Fruit fly (Drosophila melanogaster) whole organism, adult: ENCODE data around the gene Rap1.

ENCODE experiments used
- CG11617 ChIP-seq: fragments of 200-800 bp; sonication (Bioruptor generic); optimal IDR thresholded peaks from 2 replicates; lab custom pipeline; 2017; ENCODE audit warnings: mild to moderate bottlenecking, missing biosample characterization, missing genetic modification reagents, missing genetic modification characterization
- CG12768 ChIP-seq: fragments of 200-800 bp; sonication (Bioruptor generic); optimal IDR thresholded peaks from 2 replicates; lab custom pipeline; 2017; ENCODE audit warnings: missing biosample characterization, missing genetic modification characterization, mild to moderate bottlenecking, moderate library complexity, missing genetic modification reagents
- CG14711 ChIP-seq: fragments of 200-800 bp; sonication (Bioruptor generic); optimal IDR thresholded peaks from 2 replicates; lab custom pipeline; 2018; ENCODE audit warnings: missing biosample characterization, mild to moderate bottlenecking, missing genetic modification characterization, moderate library complexity
- CG1620 ChIP-seq: fragments of 200-800 bp; sonication (Bioruptor generic); optimal IDR thresholded peaks from 2 replicates; lab custom pipeline; 2016; ENCODE audit warnings: missing biosample characterization, missing genetic modification characterization
- CG33017 ChIP-seq: fragments of 200-800 bp; sonication (Bioruptor generic); optimal IDR thresholded peaks from 2 replicates; lab custom pipeline; 2018; ENCODE audit warnings: missing biosample characterization, mild to moderate bottlenecking, missing genetic modification characterization, moderate library complexity
- CG5204 ChIP-seq: fragments of 200-800 bp; sonication (Bioruptor generic); optimal IDR thresholded peaks from 2 replicates; lab custom pipeline; 2016; ENCODE audit warnings: missing biosample characterization, missing genetic modification characterization
- CG7045 ChIP-seq: fragments of 200-800 bp; sonication (Bioruptor generic); optimal IDR thresholded peaks from 2 replicates; lab custom pipeline; 2017; ENCODE audit warnings: missing biosample characterization, mild to moderate bottlenecking, missing genetic modification characterization
- Clk ChIP-seq: fragments of 200-800 bp; sonication (Bioruptor generic); optimal IDR thresholded peaks from 2 replicates; lab custom pipeline; 2017; ENCODE audit warnings: missing biosample characterization, missing genetic modification characterization
- Crg-1 ChIP-seq: fragments of 200-800 bp; sonication (Bioruptor generic); optimal IDR thresholded peaks from 2 replicates; lab custom pipeline; 2016; ENCODE audit warnings: missing biosample characterization, missing genetic modification characterization
- Hr96 ChIP-seq: fragments of 200-800 bp; sonication (Bioruptor generic); optimal IDR thresholded peaks from 2 replicates; lab custom pipeline; 2016; ENCODE audit warnings: missing biosample characterization, missing genetic modification characterization
- Mnt ChIP-seq: fragments of 200-800 bp; sonication (Bioruptor generic); optimal IDR thresholded peaks from 2 replicates; lab custom pipeline; 2016; ENCODE audit warnings: missing biosample characterization, mild to moderate bottlenecking, missing genetic modification characterization
- bab1 ChIP-seq: fragments of 200-800 bp; sonication (Bioruptor generic); optimal IDR thresholded peaks from 3 replicates; lab custom pipeline; 2019; ENCODE audit warnings: missing biosample characterization, mild to moderate bottlenecking, missing genetic modification characterization, moderate library complexity
- cic ChIP-seq: fragments of 200-800 bp; sonication (Bioruptor generic); optimal IDR thresholded peaks from 2 replicates; lab custom pipeline; 2017; ENCODE audit warnings: missing biosample characterization, mild to moderate bottlenecking, missing genetic modification characterization, moderate library complexity
- cnc ChIP-seq, 2 experiments: fragments of >200 bp; optimal IDR thresholded peaks; 2 replicates each; lab custom pipeline; 2017
- kay ChIP-seq: fragments of 200-800 bp; sonication (Bioruptor generic); peaks from one replicate; lab custom pipeline; 2016; ENCODE audit warnings: missing biosample characterization, missing genetic modification characterization, borderline replicate concordance
- ovo ChIP-seq: fragments of 200-800 bp; sonication (Bioruptor generic); optimal IDR thresholded peaks from 2 replicates; lab custom pipeline; 2016; ENCODE audit warnings: missing biosample characterization, missing genetic modification characterization
- pad ChIP-seq: fragments of 200-800 bp; sonication (Bioruptor generic); optimal IDR thresholded peaks from 3 replicates; lab custom pipeline; 2017; ENCODE audit warnings: missing biosample characterization, missing genetic modification characterization, mild to moderate bottlenecking, moderate library complexity, missing genetic modification reagents
- tj ChIP-seq: fragments of 200-800 bp; sonication (Bioruptor generic); optimal IDR thresholded peaks from 3 replicates; lab custom pipeline; 2017; ENCODE audit warnings: missing biosample characterization, mild to moderate bottlenecking, missing genetic modification characterization, moderate library complexity
- toe ChIP-seq: fragments of 200-800 bp; sonication (Bioruptor generic); optimal IDR thresholded peaks from 2 replicates; lab custom pipeline; 2016; ENCODE audit warnings: missing biosample characterization, missing genetic modification characterization

Gene Rap1

DNA sequence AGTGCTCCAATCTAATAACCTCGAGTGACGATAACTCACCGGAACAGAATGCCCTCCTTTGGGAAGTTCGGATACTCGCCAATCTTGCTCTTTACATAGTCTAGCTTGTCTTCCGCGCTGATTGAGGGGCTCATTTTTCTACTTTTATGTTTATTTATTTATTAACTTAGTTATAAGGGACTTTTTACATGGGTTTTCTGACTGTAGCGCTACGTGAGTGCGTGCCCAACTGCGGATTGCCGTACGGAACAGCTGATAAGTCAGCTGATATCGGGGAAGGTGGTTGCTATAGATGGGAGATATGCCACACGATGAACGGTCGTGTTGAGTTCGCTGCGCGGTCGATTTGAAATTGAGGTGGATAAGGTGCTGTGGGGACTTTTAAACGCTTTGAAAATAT lies 22.6 kb upstream of the Rap1 start, which contains the start of gene Aprt:
Aprt (minus strand) TSS at position 368 of the 400 bp plus-strand sequence.
- TF ChIP-seq bab1 (GFP tag; lab: Kevin White, UChicago) (peak; percentile 87), kay (GFP tag; lab: Kevin White, UChicago) (peak; percentile 27), CG33017 (tag; lab: Kevin White, UChicago) (no peak), Hr96 (GFP tag; lab: Kevin White, UChicago) (no peak), Mnt (GFP tag; lab: Kevin White, UChicago) (peak; percentile 7), tj (GFP tag; lab: Kevin White, UChicago) (peak; percentile 7)

DNA sequence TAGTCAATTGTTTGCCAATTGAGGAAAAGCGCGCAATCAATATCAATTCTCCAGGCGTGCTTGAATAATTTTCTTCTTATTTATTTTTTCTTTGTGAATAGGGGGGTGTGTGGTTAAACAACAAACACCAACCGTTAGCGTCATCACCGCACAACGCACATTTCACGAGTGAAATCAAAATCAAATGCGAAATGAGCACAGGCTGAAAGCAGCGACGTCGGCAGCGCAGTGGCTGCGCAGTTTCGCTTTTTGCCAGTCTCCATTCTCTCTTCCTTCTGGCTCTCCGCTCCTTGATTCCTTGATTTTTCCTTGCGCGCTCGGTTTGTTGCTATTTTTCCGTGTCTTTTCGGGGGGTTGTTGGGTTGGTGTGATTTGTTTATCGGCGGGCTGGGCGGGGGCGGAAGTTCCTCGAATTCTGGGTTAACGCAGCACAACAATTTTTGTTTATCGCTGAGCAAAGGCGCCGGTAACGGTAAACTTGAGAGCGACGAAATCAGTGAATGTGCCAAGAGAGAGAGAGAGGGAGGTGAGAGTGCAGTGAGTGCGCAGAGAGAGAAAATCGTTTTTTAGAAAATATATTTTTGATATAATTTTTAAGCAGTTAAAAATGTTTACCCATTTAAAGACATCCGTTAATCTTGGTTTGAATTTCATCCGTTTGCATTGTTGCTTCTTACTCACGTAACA lies 21.0 kb upstream of the Rap1 start, which contains the start of gene CG13937:
CG13937 (minus strand) TSS at position 174 of the 687 bp plus-strand sequence.
- TF ChIP-seq ovo (GFP tag; lab: Kevin White, UChicago) (no peak), CG1620 (GFP tag; lab: Kevin White, UChicago) (no peak), CG14711 (no peak), tj (GFP tag; lab: Kevin White, UChicago) (no peak), bab1 (GFP tag; lab: Kevin White, UChicago) (no peak), CG5204 (GFP tag; lab: Kevin White, UChicago) (no peak), Mnt (GFP tag; lab: Kevin White, UChicago) (peak; percentile 12), kay (GFP tag; lab: Kevin White, UChicago) (no peak)

DNA sequence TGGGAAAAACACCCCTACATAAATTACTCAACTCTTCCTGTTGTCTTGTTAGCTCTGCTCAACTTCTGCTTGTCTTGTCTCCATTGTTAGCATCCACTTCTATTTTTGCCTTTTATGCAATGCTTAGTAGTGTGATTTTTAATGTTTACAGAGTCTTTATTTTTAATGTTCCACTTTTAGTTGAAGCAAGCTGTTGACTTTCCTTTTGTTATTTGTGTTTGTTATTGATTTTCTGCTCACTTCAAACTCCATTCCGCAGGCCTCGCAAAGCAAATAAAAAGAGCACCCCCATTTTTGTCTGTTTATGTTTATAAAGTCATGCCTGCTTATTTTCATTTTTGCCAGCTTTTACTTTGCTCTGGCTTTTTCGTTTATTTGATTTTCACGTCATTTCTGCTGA lies 19.9 kb upstream of the Rap1 start:
- TF ChIP-seq CG11617 (GFP tag; lab: Kevin White, UChicago) (no peak), Hr96 (GFP tag; lab: Kevin White, UChicago) (no peak), cic (GFP tag; lab: Kevin White, UChicago) (no peak), cnc (optimal IDR thresholded peaks at IDR 0.05; lab: Kevin White, UChicago) (no peak), toe (no peak), ovo (GFP tag; lab: Kevin White, UChicago) (no peak)

DNA sequence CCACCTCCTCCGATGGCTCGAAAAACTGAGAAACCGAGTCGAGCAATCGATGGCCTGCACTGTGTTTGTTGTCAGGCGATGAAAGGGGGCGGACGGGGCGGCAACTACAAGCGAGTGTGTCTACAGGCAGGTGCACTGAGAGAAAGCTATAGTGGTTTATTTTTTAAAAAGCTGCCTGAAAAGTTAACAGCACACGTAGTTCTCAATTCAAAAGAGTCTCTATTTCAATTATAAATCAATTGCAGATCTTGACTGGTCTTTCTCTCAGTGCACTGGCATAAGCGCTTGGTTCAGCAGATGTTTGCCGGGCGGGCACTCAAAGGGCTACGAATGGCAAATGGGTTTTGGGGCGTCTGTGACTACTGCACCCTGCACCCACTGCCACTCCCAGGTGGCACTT lies 18.7 kb upstream of the Rap1 start:
- TF ChIP-seq CG12768 (GFP tag; lab: Kevin White, UChicago) (peak; percentile 36), ovo (GFP tag; lab: Kevin White, UChicago) (no peak), Mnt (GFP tag; lab: Kevin White, UChicago) (no peak), CG14711 (no peak), kay (GFP tag; lab: Kevin White, UChicago) (no peak), Clk (GFP tag; lab: Kevin White, UChicago) (peak; percentile 21), Hr96 (GFP tag; lab: Kevin White, UChicago) (no peak), Crg-1 (GFP tag; lab: Kevin White, UChicago) (no peak), CG5204 (GFP tag; lab: Kevin White, UChicago) (no peak), CG7045 (peak; percentile 38), cic (GFP tag; lab: Kevin White, UChicago) (no peak), CG1620 (GFP tag; lab: Kevin White, UChicago) (no peak), bab1 (GFP tag; lab: Kevin White, UChicago) (no peak), pad (no peak)

DNA sequence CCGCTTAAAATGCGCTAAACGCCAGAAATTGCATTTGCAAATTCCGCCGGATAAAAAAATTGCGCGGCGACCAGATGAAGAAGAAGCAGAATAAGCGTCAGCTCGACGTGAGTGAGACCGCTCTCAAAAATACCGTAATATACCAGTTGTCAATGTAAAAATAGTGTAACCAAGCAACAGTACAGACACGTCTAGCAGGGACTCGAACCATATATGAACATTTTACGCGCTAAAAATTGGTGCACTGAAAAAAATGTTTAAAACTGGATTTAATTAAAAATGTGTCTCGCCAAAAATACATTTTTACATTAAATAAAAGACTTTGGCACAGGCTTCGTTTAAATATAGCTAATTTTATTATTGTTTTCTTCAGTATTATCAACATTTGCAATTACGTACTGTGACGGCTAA lies 14.2 kb upstream of the Rap1 start, which contains the start of gene dre4:
dre4 (minus strand) TSS at position 98 of the 411 bp plus-strand sequence.
- TF ChIP-seq bab1 (GFP tag; lab: Kevin White, UChicago) (peak; percentile 63), CG7045 (peak; percentile 56), CG12768 (GFP tag; lab: Kevin White, UChicago) (no peak), ovo (GFP tag; lab: Kevin White, UChicago) (no peak), Mnt (GFP tag; lab: Kevin White, UChicago) (peak; percentile 60), toe (no peak), pad (no peak), CG1620 (GFP tag; lab: Kevin White, UChicago) (no peak), CG11617 (GFP tag; lab: Kevin White, UChicago) (peak; percentile 50), Crg-1 (GFP tag; lab: Kevin White, UChicago) (peak; percentile 31), CG33017 (tag; lab: Kevin White, UChicago) (no peak), CG14711 (peak; percentile 44), CG5204 (GFP tag; lab: Kevin White, UChicago) (no peak), cic (GFP tag; lab: Kevin White, UChicago) (no peak), Hr96 (GFP tag; lab: Kevin White, UChicago) (no peak), tj (GFP tag; lab: Kevin White, UChicago) (no peak)

DNA sequence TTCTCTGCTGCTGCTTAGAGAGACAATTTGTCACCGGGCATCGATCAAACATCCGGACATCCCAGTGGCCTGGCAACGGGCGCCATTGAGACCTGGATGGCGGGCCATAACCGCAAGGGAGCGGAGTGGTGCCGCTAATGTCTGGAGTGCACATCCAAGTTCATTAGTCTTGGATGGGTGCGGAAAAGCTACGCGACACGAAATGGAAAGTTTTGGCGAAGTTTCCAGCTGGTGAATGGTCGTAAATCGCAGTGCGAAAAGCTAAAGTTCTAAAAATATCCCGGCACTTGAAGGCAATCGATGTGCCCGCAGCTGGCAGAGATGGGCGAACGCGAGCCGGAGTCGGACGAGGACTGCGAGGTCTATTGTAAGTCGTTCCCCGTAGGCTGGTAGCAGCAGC lies 7.7 kb upstream of the Rap1 start, which contains the start of gene CG13924:
CG13924 (plus strand) TSS at position 301 of the 400 bp plus-strand sequence.
- TF ChIP-seq cnc (optimal IDR thresholded peaks at IDR 0.05; lab: Kevin White, UChicago) (no peak), CG14711 (no peak), CG33017 (tag; lab: Kevin White, UChicago) (no peak)

DNA sequence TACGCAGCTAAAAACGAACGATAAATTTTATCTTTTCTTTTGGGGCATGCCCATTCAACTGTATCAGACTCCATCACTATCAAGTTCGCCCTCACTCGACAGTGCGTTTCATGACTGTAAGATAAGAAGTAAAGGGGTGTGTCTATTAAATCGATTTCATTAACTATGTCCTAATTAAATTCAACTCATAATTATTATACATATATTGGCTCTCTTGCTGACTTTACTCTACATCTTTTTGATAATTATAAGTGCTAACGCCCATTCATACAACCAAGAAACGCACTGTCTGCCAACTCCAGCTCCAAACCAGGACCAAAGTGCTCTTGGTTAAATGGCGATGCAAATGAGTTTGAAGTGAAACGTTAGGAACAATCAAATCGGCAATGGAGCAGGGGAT lies 6.8 kb upstream of the Rap1 start:
- peak; percentile 18 for TF ChIP-seq bab1 (GFP tag; lab: Kevin White, UChicago)
- no peak for TF ChIP-seq cnc (optimal IDR thresholded peaks at IDR 0.05; lab: Kevin White, UChicago)
